Fruit fly (Drosophila melanogaster) whole organism, embryonic: Measurements from ENCODE around the gene mEFG1.
A peak's percentile ranks its signal among the peaks of the same experiment; 100 is the strongest.

Experiments
- Blimp-1 ChIP-seq: fragments of 200-800 bp; sonication (Bioruptor generic); optimal IDR thresholded peaks from 3 replicates; lab custom pipeline; 2018; ENCODE audit warnings: missing biosample characterization, missing genetic modification characterization, mild to moderate bottlenecking, moderate library complexity, missing genetic modification reagents
- BtbVII ChIP-seq: fragments of 200-800 bp; sonication (Bioruptor generic); optimal IDR thresholded peaks from 3 replicates; lab custom pipeline; 2017; ENCODE audit warnings: missing biosample characterization, mild to moderate bottlenecking, missing genetic modification characterization
- Bteb2 ChIP-seq: fragments of 200-800 bp; sonication (Bioruptor generic); optimal IDR thresholded peaks from 2 replicates; lab custom pipeline; 2016; ENCODE audit warnings: missing biosample characterization, missing genetic modification characterization
- CG10209 ChIP-seq: fragments of 200-800 bp; sonication (Bioruptor generic); optimal IDR thresholded peaks from 3 replicates; lab custom pipeline; 2017; ENCODE audit warnings: missing biosample characterization, mild to moderate bottlenecking, missing genetic modification characterization, missing genetic modification reagents
- CG12071 ChIP-seq: fragments of 200-800 bp; sonication (Bioruptor generic); optimal IDR thresholded peaks from 3 replicates; lab custom pipeline; 2018; ENCODE audit warnings: missing biosample characterization, mild to moderate bottlenecking, missing genetic modification characterization
- CG12299 ChIP-seq: fragments of 200-800 bp; sonication (Bioruptor generic); optimal IDR thresholded peaks from 2 replicates; lab custom pipeline; 2018; ENCODE audit warnings: missing biosample characterization, mild to moderate bottlenecking, missing genetic modification characterization
- CG1233 ChIP-seq: fragments of 200-800 bp; sonication (Bioruptor generic); optimal IDR thresholded peaks from 4 replicates; lab custom pipeline; 2018; ENCODE audit warnings: missing biosample characterization, mild to moderate bottlenecking, missing genetic modification characterization
- CG12659 ChIP-seq: fragments of 200-800 bp; sonication (Bioruptor generic); optimal IDR thresholded peaks from 3 replicates; lab custom pipeline; 2017; ENCODE audit warnings: mild to moderate bottlenecking, missing biosample characterization, missing genetic modification reagents, missing genetic modification characterization
- CG15011 ChIP-seq: fragments of 200-800 bp; sonication (Bioruptor generic); optimal IDR thresholded peaks from 3 replicates; lab custom pipeline; 2018; ENCODE audit warnings: missing biosample characterization, mild to moderate bottlenecking, missing genetic modification characterization
- CG15479 ChIP-seq: fragments of 200-800 bp; sonication (Bioruptor generic); optimal IDR thresholded peaks from 3 replicates; lab custom pipeline; 2019; ENCODE audit warnings: missing biosample characterization, mild to moderate bottlenecking, missing genetic modification characterization, moderate library complexity
- CG31365 ChIP-seq: fragments of 200-800 bp; sonication (Bioruptor generic); optimal IDR thresholded peaks from 2 replicates; lab custom pipeline; 2018; ENCODE audit warnings: missing biosample characterization, mild to moderate bottlenecking, missing genetic modification characterization
- CG32767 ChIP-seq: fragments of 200-800 bp; sonication (Bioruptor generic); IDR thresholded peaks from 2 replicates; pipeline ENCODE4 v1.3.6; 2022; ENCODE audit warnings: missing biosample characterization, missing genetic modification characterization
- CG3726 ChIP-seq: fragments of 200-800 bp; sonication (Bioruptor generic); IDR thresholded peaks from 3 replicates; pipeline ENCODE4, ENCODE4 v1.3.6; 2022; ENCODE audit warnings: missing biosample characterization, missing genetic modification characterization
- CG3995 ChIP-seq: fragments of 200-800 bp; sonication (Bioruptor generic); optimal IDR thresholded peaks from 3 replicates; lab custom pipeline; 2016; ENCODE audit warnings: missing biosample characterization, missing genetic modification characterization
- CG43689 ChIP-seq: fragments of 200-800 bp; sonication (Bioruptor generic); IDR thresholded peaks from 2 replicates; pipeline ENCODE4 v1.3.6; 2022; ENCODE audit warnings: missing biosample characterization, missing genetic modification characterization
- CG5180 ChIP-seq: fragments of 200-800 bp; sonication (Bioruptor generic); optimal IDR thresholded peaks from 3 replicates; lab custom pipeline; 2017; ENCODE audit warnings: missing biosample characterization, missing genetic modification characterization, mild to moderate bottlenecking, moderate library complexity, missing genetic modification reagents
- CG6813 ChIP-seq: fragments of 200-800 bp; sonication (Bioruptor generic); optimal IDR thresholded peaks from 2 replicates; lab custom pipeline; 2017; ENCODE audit warnings: missing biosample characterization, missing genetic modification characterization, mild to moderate bottlenecking, moderate library complexity, missing genetic modification reagents
- CG9727 ChIP-seq: fragments of 200-800 bp; sonication (Bioruptor generic); optimal IDR thresholded peaks from 3 replicates; lab custom pipeline; 2017; ENCODE audit warnings: missing biosample characterization, mild to moderate bottlenecking, missing genetic modification characterization
- CG9797 ChIP-seq: fragments of 200-800 bp; sonication (Bioruptor generic); optimal IDR thresholded peaks from 3 replicates; lab custom pipeline; 2018; ENCODE audit warnings: missing biosample characterization, mild to moderate bottlenecking, missing genetic modification characterization
- Doc2 ChIP-seq: fragments of 200-800 bp; sonication (Bioruptor generic); IDR thresholded peaks from 2 replicates; pipeline ENCODE4 v1.3.6; 2022; ENCODE audit warnings: missing biosample characterization, missing genetic modification characterization
- E2f1 ChIP-seq: fragments of 200-800 bp; sonication (Bioruptor generic); IDR thresholded peaks from 2 replicates; pipeline ENCODE4 v1.3.6; 2022; ENCODE audit warnings: missing biosample characterization, missing genetic modification characterization
- E2f2 ChIP-seq: fragments of 200-800 bp; sonication (Bioruptor generic); IDR thresholded peaks from 2 replicates; pipeline ENCODE4 v1.3.6; 2022; ENCODE audit warnings: missing biosample characterization, missing genetic modification characterization
- ERR ChIP-seq: fragments of 200-800 bp; sonication (Bioruptor generic); optimal IDR thresholded peaks from 2 replicates; lab custom pipeline; 2016; ENCODE audit warnings: missing biosample characterization, missing genetic modification characterization
- Fer1 ChIP-seq: fragments of 200-800 bp; sonication (Bioruptor generic); optimal IDR thresholded peaks from 2 replicates; lab custom pipeline; 2017; ENCODE audit warnings: missing biosample characterization, mild to moderate bottlenecking, missing genetic modification characterization
- GATAe ChIP-seq: fragments of 200-800 bp; sonication (Bioruptor generic); conservative IDR thresholded peaks from 2 replicates; pipeline ENCODE4 v1.3.6; 2022; ENCODE audit warnings: missing biosample characterization, missing genetic modification characterization
- Lhr ChIP-seq: fragments of 200-800 bp; sonication (Bioruptor generic); optimal IDR thresholded peaks from 3 replicates; lab custom pipeline; 2017; ENCODE audit warnings: mild to moderate bottlenecking, missing biosample characterization, missing genetic modification reagents, missing genetic modification characterization
- MTF-1 ChIP-seq: fragments of 200-800 bp; sonication (Bioruptor generic); optimal IDR thresholded peaks from 2 replicates; lab custom pipeline; 2018; ENCODE audit warnings: missing biosample characterization, mild to moderate bottlenecking, missing genetic modification characterization, borderline replicate concordance
- Nf-YA ChIP-seq: fragments of 200-800 bp; sonication (Bioruptor generic); IDR thresholded peaks from 2 replicates; pipeline ENCODE4 v1.3.6; 2022; ENCODE audit warnings: missing biosample characterization, missing genetic modification characterization
- Nf-YC ChIP-seq: fragments of 200-800 bp; optimal IDR thresholded peaks from 3 replicates; lab custom pipeline; 2019; ENCODE audit warnings: missing biosample characterization, mild to moderate bottlenecking, missing genetic modification characterization, moderate library complexity
- Pdp1 ChIP-seq, 2 experiments: fragments of 200-800 bp; sonication (Bioruptor generic); optimal IDR thresholded peaks; 3 replicates each; lab custom pipeline; 2016; ENCODE audit warnings: missing biosample characterization in 2 of 2, missing genetic modification characterization in 2 of 2, mild to moderate bottlenecking in 1 of 2, moderate library complexity in 1 of 2
- Ptx1 ChIP-seq: fragments of 200-800 bp; sonication (Bioruptor generic); IDR thresholded peaks from 2 replicates; pipeline ENCODE4 v1.3.6; 2022; ENCODE audit warnings: missing biosample characterization, missing genetic modification characterization
- ap ChIP-seq: fragments of 200-800 bp; sonication (Bioruptor generic); IDR thresholded peaks from 2 replicates; pipeline ENCODE4 v1.3.6; 2022; ENCODE audit warnings: missing biosample characterization, missing genetic modification characterization
- az2 ChIP-seq: fragments of 200-800 bp; sonication (Bioruptor generic); optimal IDR thresholded peaks from 3 replicates; lab custom pipeline; 2016; ENCODE audit warnings: missing biosample characterization, missing genetic modification characterization
- chm ChIP-seq: fragments of 200-800 bp; sonication (Bioruptor generic); IDR thresholded peaks from 2 replicates; pipeline ENCODE4 v1.3.6; 2022; ENCODE audit warnings: missing biosample characterization, missing genetic modification characterization
- fd96Cb ChIP-seq: fragments of 200-800 bp; sonication (Bioruptor generic); optimal IDR thresholded peaks from 2 replicates; lab custom pipeline; 2018; ENCODE audit warnings: missing biosample characterization, mild to moderate bottlenecking, missing genetic modification characterization, moderate library complexity
- grau ChIP-seq: fragments of 200-800 bp; optimal IDR thresholded peaks from 3 replicates; lab custom pipeline; 2019; ENCODE audit warnings: missing biosample characterization, mild to moderate bottlenecking, missing genetic modification characterization, moderate library complexity
- gt ChIP-seq: fragments of 200-800 bp; sonication (Bioruptor generic); IDR thresholded peaks from 2 replicates; pipeline ENCODE4 v1.3.6; 2022; ENCODE audit warnings: missing biosample characterization, missing genetic modification characterization
- insv ChIP-seq, 2 experiments: fragments of 200-800 bp; sonication (Bioruptor generic); optimal IDR thresholded peaks; 3 replicates each; lab custom pipeline; 2016 to 2018; ENCODE audit warnings: missing biosample characterization in 2 of 2, missing genetic modification characterization in 2 of 2
- knrl ChIP-seq: fragments of 200-800 bp; sonication (Bioruptor generic); IDR thresholded peaks from 3 replicates; pipeline ENCODE4 v1.3.6; 2022; ENCODE audit warnings: missing biosample characterization, missing genetic modification characterization; ENCODE audit not compliant: partially characterized antibody
- lbe ChIP-seq: fragments of 200-800 bp; sonication (Bioruptor generic); optimal IDR thresholded peaks from 2 replicates; lab custom pipeline; 2016; ENCODE audit warnings: missing biosample characterization, mild to moderate bottlenecking, missing genetic modification characterization
- lilli ChIP-seq: fragments of 200-800 bp; sonication (Bioruptor generic); optimal IDR thresholded peaks from 3 replicates; lab custom pipeline; 2016; ENCODE audit warnings: missing biosample characterization, missing genetic modification characterization
- nerfin-1 ChIP-seq: fragments of 200-800 bp; sonication (Bioruptor generic); optimal IDR thresholded peaks from 3 replicates; lab custom pipeline; 2019; ENCODE audit warnings: missing biosample characterization, mild to moderate bottlenecking, missing genetic modification characterization, moderate library complexity
- pb ChIP-seq: fragments of 200-800 bp; sonication (Bioruptor generic); optimal IDR thresholded peaks from 3 replicates; lab custom pipeline; 2016; ENCODE audit warnings: missing biosample characterization, missing genetic modification characterization
- prd ChIP-seq, 3 experiments: fragments of >200 bp in 2 of 3; fragments of 200-800 bp in 1 of 3; sonication (Bioruptor generic) in 1 of 3; optimal IDR thresholded peaks in 2 of 3; IDR thresholded peaks in 1 of 3; 2 replicates in 2 of 3; 3 replicates in 1 of 3; pipeline versions ENCODE4 v1.3.6 to Lab custom; 2017 to 2022; ENCODE audit warnings: missing biosample characterization in 1 of 3, missing genetic modification characterization in 1 of 3
- pum ChIP-seq: fragments of 200-800 bp; sonication (Bioruptor generic); optimal IDR thresholded peaks from 2 replicates; lab custom pipeline; 2016; ENCODE audit warnings: missing biosample characterization, missing genetic modification characterization
- repo ChIP-seq: fragments of 200-800 bp; sonication (Bioruptor generic); optimal IDR thresholded peaks from 2 replicates; lab custom pipeline; 2016; ENCODE audit warnings: missing biosample characterization, missing genetic modification characterization
- shn ChIP-seq: fragments of 200-800 bp; sonication (Bioruptor generic); optimal IDR thresholded peaks from 3 replicates; lab custom pipeline; 2016; ENCODE audit warnings: missing biosample characterization, missing genetic modification characterization
- sim ChIP-seq: fragments of 200-800 bp; sonication (Bioruptor generic); IDR thresholded peaks from 2 replicates; pipeline ENCODE4 v1.3.6; 2022; ENCODE audit warnings: missing biosample characterization, missing genetic modification characterization
- tio ChIP-seq: fragments of 200-800 bp; sonication (Bioruptor generic); optimal IDR thresholded peaks from 2 replicates; lab custom pipeline; 2017; ENCODE audit warnings: missing biosample characterization, missing genetic modification characterization, inconsistent platforms
- toy ChIP-seq: fragments of 200-800 bp; sonication (Bioruptor generic); IDR thresholded peaks from 2 replicates; pipeline ENCODE4 v1.3.6; 2022; ENCODE audit warnings: missing biosample characterization, missing genetic modification characterization
- vvl ChIP-seq: fragments of 200-800 bp; sonication (Bioruptor generic); IDR thresholded peaks from 2 replicates; pipeline ENCODE4 v1.3.6; 2022; ENCODE audit warnings: missing biosample characterization, missing genetic modification characterization

Gene mEFG1

DNA sequence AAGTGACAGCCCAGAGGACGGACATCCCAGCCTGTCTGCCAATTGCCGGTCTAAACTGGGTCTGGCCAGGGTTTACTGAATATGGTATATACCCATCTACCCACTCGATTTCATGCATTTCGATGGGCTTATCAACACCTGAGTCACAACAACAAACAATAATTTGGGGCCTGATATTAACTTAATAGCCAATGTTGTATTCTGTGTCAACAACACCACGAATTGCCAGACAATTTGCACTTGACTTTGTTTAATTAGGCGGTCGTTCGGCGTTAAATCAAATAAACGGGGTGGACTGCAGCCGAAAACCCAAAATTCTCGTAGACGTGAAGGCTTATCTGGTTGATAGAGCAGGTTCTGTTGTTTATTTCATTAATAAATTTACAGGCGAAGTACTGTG lies 16.4 kb upstream of the mEFG1 start (continued):
- TF ChIP-seq Bteb2 (GFP tag; lab: Kevin White, UChicago) = no peak
- no peak for TF ChIP-seq knrl
- no peak for TF ChIP-seq CG15479 (GFP tag; lab: Kevin White, UChicago)
- TF ChIP-seq chm = no peak
- peak; percentile 38 for TF ChIP-seq ERR (GFP tag; lab: Kevin White, UChicago)
- TF ChIP-seq CG9727 = peak; percentile 66
- peak; percentile 29 for TF ChIP-seq CG12659
- TF ChIP-seq lbe (GFP tag; lab: Kevin White, UChicago) = peak; percentile 80
- TF ChIP-seq Pdp1 (GFP tag; optimal IDR thresholded peaks at IDR 0.05; lab: Kevin White, UChicago) = no peak
- TF ChIP-seq CG1233 (GFP tag; lab: Kevin White, UChicago) = peak; percentile 16
- TF ChIP-seq pb = peak; percentile 9
- TF ChIP-seq Nf-YC = no peak
- peak; percentile 32 for TF ChIP-seq CG12071 (GFP tag; lab: Kevin White, UChicago)
- TF ChIP-seq grau (tag; lab: Kevin White, UChicago) = peak; percentile 2
- TF ChIP-seq Doc2 = no peak
- TF ChIP-seq repo (GFP tag; lab: Kevin White, UChicago) = peak; percentile 5
- no peak for TF ChIP-seq prd (optimal IDR thresholded peaks at IDR 0.05; lab: Kevin White, UChicago)
- TF ChIP-seq prd (GFP tag; IDR thresholded peaks at IDR 0.05; lab: Robert Waterston, UW) = no peak
- no peak for TF ChIP-seq CG12299 (tag; lab: Kevin White, UChicago)
- peak; percentile 20 for TF ChIP-seq lilli (GFP tag; lab: Kevin White, UChicago)
- TF ChIP-seq sim = no peak
- TF ChIP-seq pum (GFP tag; lab: Kevin White, UChicago) = no peak
- no peak for TF ChIP-seq CG9797 (GFP tag; lab: Kevin White, UChicago)
- peak; percentile 5 for TF ChIP-seq MTF-1 (GFP tag; lab: Kevin White, UChicago)
- TF ChIP-seq gt (GFP tag; lab: Robert Waterston, UW) = no peak
- TF ChIP-seq CG10209 = peak; percentile 45
- TF ChIP-seq CG31365 = no peak
- peak; percentile 67 for TF ChIP-seq Fer1 (GFP tag; lab: Kevin White, UChicago)
- TF ChIP-seq E2f1 (GFP tag; lab: Robert Waterston, UW) = no peak
- no peak for TF ChIP-seq shn (GFP tag; lab: Kevin White, UChicago)
- no peak for TF ChIP-seq E2f2
- no peak for TF ChIP-seq vvl (GFP tag; lab: Robert Waterston, UW)
- no peak for TF ChIP-seq CG5180 (GFP tag; lab: Kevin White, UChicago)
- TF ChIP-seq Ptx1 = no peak
- peak; percentile 45 for TF ChIP-seq CG15011 (GFP tag; lab: Kevin White, UChicago)
- TF ChIP-seq CG43689 (GFP tag; lab: Robert Waterston, UW) = no peak
- TF ChIP-seq CG3995 (GFP tag; lab: Kevin White, UChicago) = no peak
- TF ChIP-seq nerfin-1 (tag; lab: Kevin White, UChicago) = no peak
- peak; percentile 38 for TF ChIP-seq CG6813 (GFP tag; lab: Kevin White, UChicago)
- TF ChIP-seq CG32767 (GFP tag; lab: Robert Waterston, UW) = 0 out of 2 replicates have a peak, but pooled peaks have one; percentile 12
- no peak for TF ChIP-seq Blimp-1
- TF ChIP-seq CG3726 = no peak
- no peak for TF ChIP-seq tio (GFP tag; lab: Kevin White, UChicago)
- 0 out of 2 replicates have a peak, but pooled peaks have one; percentile 39 for TF ChIP-seq Nf-YA (GFP tag; lab: Robert Waterston, UW)
- no peak for TF ChIP-seq Lhr (GFP tag; lab: Kevin White, UChicago)
- TF ChIP-seq insv (GFP tag; optimal IDR thresholded peaks at IDR 0.05; lab: Kevin White, UChicago) = no peak
- TF ChIP-seq fd96Cb (tag; lab: Kevin White, UChicago) = no peak
- TF ChIP-seq toy (GFP tag; lab: Robert Waterston, UW) = no peak
- no peak for TF ChIP-seq az2 (GFP tag; lab: Kevin White, UChicago)
- TF ChIP-seq GATAe (GFP tag; lab: Robert Waterston, UW) = no peak
- TF ChIP-seq BtbVII (GFP tag; lab: Kevin White, UChicago) = peak; percentile 36
- no peak for TF ChIP-seq ap (GFP tag; lab: Robert Waterston, UW)
